Worm (Caenorhabditis elegans) whole organism, young adult: Measurements from ENCODE around the gene srh-92.

Experiments
- Y79H2A.3 ChIP-seq: fragments of 200-800 bp; sonication (Bioruptor generic); conservative IDR thresholded peaks from 2 replicates; pipeline ENCODE4 v1.3.6; 2022; ENCODE audit warnings: missing genetic modification reagents, missing genetic modification characterization, missing compliant biosample characterization
- ama-1 ChIP-seq, 3 experiments: fragments of 150-350 bp in 1 of 3; sonication (generic microtip) in 2 of 3; optimal IDR thresholded peaks; 2 replicates each; lab custom pipeline; 2014 to 2018; ENCODE audit warnings: missing biosample characterization in 2 of 3, missing genetic modification characterization in 2 of 3, missing genetic modification reagents in 2 of 3
- athp-1 ChIP-seq: sonication (generic microtip); optimal IDR thresholded peaks from 2 replicates; lab custom pipeline; 2017; ENCODE audit warnings: mild to moderate bottlenecking, missing genetic modification characterization, missing compliant biosample characterization
- gei-17 ChIP-seq: fragments of 200-800 bp; sonication (Bioruptor generic); optimal IDR thresholded peaks from 2 replicates; lab custom pipeline; 2018; ENCODE audit warnings: mild to moderate bottlenecking, missing genetic modification characterization, missing compliant biosample characterization
- lag-1 ChIP-seq: fragments of 200-800 bp; sonication (Bioruptor generic); IDR thresholded peaks from 2 replicates; pipeline ENCODE4 v1.3.6; 2022; ENCODE audit warnings: missing genetic modification reagents, missing genetic modification characterization, missing compliant biosample characterization
- nfya-1 ChIP-seq: sonication (generic microtip); optimal IDR thresholded peaks from 2 replicates; lab custom pipeline; 2017; ENCODE audit warnings: antibody characterized with exemption, missing compliant biosample characterization, missing genetic modification characterization, borderline replicate concordance; ENCODE audit not compliant: insufficient read depth
- repo-1 ChIP-seq: sonication (generic microtip); optimal IDR thresholded peaks from 2 replicates; lab custom pipeline; 2017; ENCODE audit warnings: mild to moderate bottlenecking, missing genetic modification characterization, missing compliant biosample characterization
- snpc-4 ChIP-seq, 5 experiments: fragments of 150-350 bp in 1 of 5; sonication (generic microtip) in 4 of 5; optimal IDR thresholded peaks; 2 replicates each; lab custom pipeline; 2014 to 2018; ENCODE audit warnings: missing genetic modification characterization in 5 of 5, missing biosample characterization in 3 of 5, antibody characterized with exemption in 2 of 5, mild to moderate bottlenecking in 2 of 5, missing compliant biosample characterization in 2 of 5, missing genotype in 2 of 5, moderate library complexity in 2 of 5, missing genetic modification reagents in 1 of 5

- TF ChIP-seq nfya-1 (tag; lab: Kevin White, UChicago), result no peak
- no peak for TF ChIP-seq ama-1 (optimal IDR thresholded peaks at IDR 0.05; lab: Kevin White, UChicago)
- no peak for TF ChIP-seq ama-1 (GFP tag; optimal IDR thresholded peaks at IDR 0.05; lab: Kevin White, UChicago)
- TF ChIP-seq athp-1 (tag; lab: Kevin White, UChicago), result no peak
- no peak for TF ChIP-seq snpc-4 (GFP tag; optimal IDR thresholded peaks at IDR 0.05; lab: Kevin White, UChicago)
- TF ChIP-seq snpc-4 (tag; optimal IDR thresholded peaks at IDR 0.05; lab: Kevin White, UChicago), result no peak
- TF ChIP-seq repo-1 (tag; lab: Kevin White, UChicago), result no peak
- TF ChIP-seq lag-1 (GFP tag; lab: Robert Waterston, UW), result no peak
- TF ChIP-seq Y79H2A.3 (GFP tag; lab: Robert Waterston, UW), result no peak
- TF ChIP-seq gei-17 (GFP tag; lab: Kevin White, UChicago), result no peak
These were observed 34.4 kb upstream of the srh-92 start, which contains the start of gene srbc-11 for ce11 chrV:7495189-7495588.
